Fruit fly (Drosophila melanogaster): ENCODE data around the gene ND-B14.5A.

Gene ND-B14.5A

dm6 chrX:2136831-2137452 lies 35.4 kb upstream of the ND-B14.5A start (continued):
- TF ChIP-seq Max (GFP tag; optimal IDR thresholded peaks at IDR 0.05) (peak; percentile 100), Xrp1 (GFP tag; IDR thresholded peaks at IDR 0.05) (peak; percentile 100), CG8944 (GFP tag; optimal IDR thresholded peaks at IDR 0.05) (peak; percentile 100), MESR4 (GFP tag; optimal IDR thresholded peaks at IDR 0.05) (peak; percentile 96), toy (GFP tag; IDR thresholded peaks at IDR 0.05) (peak; percentile 100), CG6813 (GFP tag; optimal IDR thresholded peaks at IDR 0.05) (peak; percentile 100), CG8924 (tag; optimal IDR thresholded peaks at IDR 0.05) (peak; percentile 100), knrl (GFP tag; IDR thresholded peaks at IDR 0.05; ENCODE audit: partially characterized antibody) (no peak; the same call in 1 of the 3 replicates), sd (tag; optimal IDR thresholded peaks at IDR 0.05) (peak; percentile 96), CG34376 (GFP tag; optimal IDR thresholded peaks at IDR 0.05) (peak; percentile 98), salm (tag; optimal IDR thresholded peaks at IDR 0.05) (peak; percentile 99), CG8359 (GFP tag; optimal IDR thresholded peaks at IDR 0.05; ENCODE audit: borderline replicate concordance) (peak; percentile 98), run (tag; optimal IDR thresholded peaks at IDR 0.05) (peak; percentile 99), exex (tag; optimal IDR thresholded peaks at IDR 0.05) (peak; percentile 97), CHES-1-like (GFP tag; optimal IDR thresholded peaks at IDR 0.05) (peak; percentile 100), Adf1 (GFP tag; IDR thresholded peaks at IDR 0.05) (peak; percentile 93), caup (GFP tag; optimal IDR thresholded peaks at IDR 0.05; ENCODE audit: severe bottlenecking) (peak; percentile 100), lilli (GFP tag; optimal IDR thresholded peaks at IDR 0.05) (peak; percentile 100), CG42726 (GFP tag; IDR thresholded peaks at IDR 0.05; ENCODE audit: partially characterized antibody) (no peak), D (optimal IDR thresholded peaks at IDR 0.05) (no peak), D (GFP tag; optimal IDR thresholded peaks at IDR 0.05) (peak; percentile 100), gem (tag; optimal IDR thresholded peaks at IDR 0.05) (peak; percentile 100), sug (tag; optimal IDR thresholded peaks at IDR 0.05) (peak; percentile 99), E2f2 (GFP tag; IDR thresholded peaks at IDR 0.05) (peak; percentile 91), cad (GFP tag; optimal IDR thresholded peaks at IDR 0.05) (no peak), CG9437 (GFP tag; optimal IDR thresholded peaks at IDR 0.05) (peak; percentile 94), h (optimal IDR thresholded peaks at IDR 0.05) (no peak), CG10654 (GFP tag; optimal IDR thresholded peaks at IDR 0.05) (peak; percentile 100), Hmr (GFP tag; optimal IDR thresholded peaks at IDR 0.05) (peak; percentile 100), Hr3 (GFP tag; optimal IDR thresholded peaks at IDR 0.05) (peak; percentile 100), CG14050 (GFP tag; IDR thresholded peaks at IDR 0.05) (peak; percentile 100), gsb-n (tag; optimal IDR thresholded peaks at IDR 0.05) (peak; percentile 100), CG17829 (tag; optimal IDR thresholded peaks at IDR 0.05) (peak; percentile 100), CG2678 (tag; optimal IDR thresholded peaks at IDR 0.05) (peak; percentile 100), oc (tag; optimal IDR thresholded peaks at IDR 0.05) (peak; percentile 100), CG11456 (GFP tag; IDR thresholded peaks at IDR 0.05) (peak; percentile 100), prd (optimal IDR thresholded peaks at IDR 0.05) (no peak), prd (GFP tag; IDR thresholded peaks at IDR 0.05) (peak; percentile 100), CG4328 (GFP tag; optimal IDR thresholded peaks at IDR 0.05) (peak; percentile 98), CG9817 (tag; optimal IDR thresholded peaks at IDR 0.05) (peak; percentile 100), pum (GFP tag; optimal IDR thresholded peaks at IDR 0.05) (peak; percentile 100), CG13624 (GFP tag; optimal IDR thresholded peaks at IDR 0.05) (peak; percentile 100), CG2889 (GFP tag; IDR thresholded peaks at IDR 0.05) (peak; percentile 100), HHEX (GFP tag; optimal IDR thresholded peaks at IDR 0.05) (peak; percentile 100), CG9727 (GFP tag; optimal IDR thresholded peaks at IDR 0.05) (peak; percentile 100), CG1647 (GFP tag; optimal IDR thresholded peaks at IDR 0.05) (peak; percentile 100), CG1603 (tag; optimal IDR thresholded peaks at IDR 0.05) (peak; percentile 100), CG9797 (GFP tag; optimal IDR thresholded peaks at IDR 0.05) (peak; percentile 82), kay (GFP tag; optimal IDR thresholded peaks at IDR 0.05) (peak; percentile 100), sima (GFP tag; optimal IDR thresholded peaks at IDR 0.05) (peak; percentile 99)
